Worm (Caenorhabditis elegans) whole organism, L4 larva: ENCODE data around the gene C47E8.1.

Experiments used
- F44E2.7 ChIP-seq: fragments of 200-800 bp; sonication (Bioruptor generic); IDR thresholded peaks from 2 replicates; pipeline ENCODE4 v2.1.2; 2022; ENCODE audit warnings: missing genetic modification characterization, missing compliant biosample characterization
- F49E8.2 ChIP-seq: sonication (generic microtip); optimal IDR thresholded peaks from 2 replicates; lab custom pipeline; 2016; ENCODE audit warnings: missing compliant biosample characterization, mild to moderate bottlenecking, missing genetic modification characterization, borderline replicate concordance
- T20F7.1 ChIP-seq: fragments of 200-800 bp; sonication (Bioruptor generic); optimal IDR thresholded peaks from 2 replicates; lab custom pipeline; 2018; ENCODE audit warnings: mild to moderate bottlenecking, missing genetic modification characterization, missing compliant biosample characterization
- Y105C5A.15 ChIP-seq: fragments of 200-800 bp; sonication (Bioruptor generic); IDR thresholded peaks from 2 replicates; pipeline ENCODE4 v1.3.6; 2022; ENCODE audit warnings: missing genetic modification characterization, missing compliant biosample characterization
- Y48G9A.11 ChIP-seq: fragments of 200-800 bp; sonication (Bioruptor generic); IDR thresholded peaks from 2 replicates; pipeline ENCODE4 v1.3.6; 2022; ENCODE audit warnings: missing genetic modification reagents, missing genetic modification characterization, missing compliant biosample characterization
- Y5F2A.4 ChIP-seq: fragments of 200-800 bp; sonication (Bioruptor generic); optimal IDR thresholded peaks from 2 replicates; lab custom pipeline; 2018; ENCODE audit warnings: mild to moderate bottlenecking, missing genetic modification characterization, missing compliant biosample characterization
- ZK546.5 ChIP-seq, 2 experiments: sonication (generic microtip); optimal IDR thresholded peaks; 2 replicates each; lab custom pipeline; 2017; ENCODE audit warnings: missing biosample characterization in 2 of 2, missing genetic modification characterization in 2 of 2
- ama-1 ChIP-seq: fragments of 150-350 bp; optimal IDR thresholded peaks from 2 replicates; lab custom pipeline; 2014; ENCODE audit warnings: inconsistent platforms, mixed read lengths
- attf-4 ChIP-seq: sonication (generic microtip); optimal IDR thresholded peaks from 3 replicates; lab custom pipeline; 2017; ENCODE audit warnings: missing biosample characterization, missing genetic modification characterization
- ceh-44 ChIP-seq: fragments of 200-800 bp; sonication (Bioruptor generic); IDR thresholded peaks from 2 replicates; pipeline ENCODE4 v1.3.6; 2022; ENCODE audit warnings: missing genetic modification reagents, missing genetic modification characterization, missing compliant biosample characterization
- ceh-82 ChIP-seq: sonication (generic microtip); optimal IDR thresholded peaks from 2 replicates; lab custom pipeline; 2017; ENCODE audit warnings: missing biosample characterization, missing genetic modification characterization
- ces-1 ChIP-seq: fragments of 150-350 bp; sonication (generic microtip); optimal IDR thresholded peaks from 4 replicates; lab custom pipeline; 2014; ENCODE audit warnings: missing biosample characterization, missing genetic modification reagents, missing genetic modification characterization
- ctbp-1 ChIP-seq: fragments of 200-800 bp; sonication (Bioruptor generic); IDR thresholded peaks from 2 replicates; pipeline ENCODE4 v1.3.6; 2022; ENCODE audit warnings: missing genetic modification reagents, missing genetic modification characterization, missing compliant biosample characterization
- daf-12 ChIP-seq: fragments of 150-350 bp; optimal IDR thresholded peaks from 2 replicates; lab custom pipeline; 2014; ENCODE audit warnings: missing biosample characterization, missing genetic modification reagents, missing genetic modification characterization
- daf-19 ChIP-seq: fragments of 200-800 bp; sonication (Bioruptor generic); conservative IDR thresholded peaks from 2 replicates; pipeline ENCODE4 v1.3.6; 2022; ENCODE audit warnings: missing genetic modification characterization, missing compliant biosample characterization
- dmd-6 ChIP-seq: fragments of 200-800 bp; sonication (Bioruptor generic); IDR thresholded peaks from 2 replicates; pipeline ENCODE4 v1.3.6; 2022; ENCODE audit warnings: missing genetic modification reagents, missing genetic modification characterization, missing compliant biosample characterization
- dmd-9 ChIP-seq: fragments of 200-800 bp; sonication (Bioruptor generic); IDR thresholded peaks from 2 replicates; pipeline ENCODE4 v1.3.6; 2022; ENCODE audit warnings: missing genetic modification reagents, missing genetic modification characterization, missing compliant biosample characterization
- dpl-1 ChIP-seq: fragments of 150-350 bp; optimal IDR thresholded peaks from 2 replicates; lab custom pipeline; 2014; ENCODE audit warnings: missing biosample characterization, missing genetic modification reagents, missing genetic modification characterization
- duxl-1 ChIP-seq: sonication (generic microtip); optimal IDR thresholded peaks from 2 replicates; lab custom pipeline; 2016; ENCODE audit warnings: mild to moderate bottlenecking, missing genetic modification characterization, moderate library complexity, missing compliant biosample characterization; ENCODE audit not compliant: poor library complexity
- dve-1 ChIP-seq: sonication (generic microtip); optimal IDR thresholded peaks from 2 replicates; lab custom pipeline; 2017; ENCODE audit warnings: antibody characterized with exemption, mild to moderate bottlenecking, missing genetic modification characterization, missing compliant biosample characterization; ENCODE audit not compliant: insufficient read depth
- egl-27 ChIP-seq: sonication (generic microtip); optimal IDR thresholded peaks from 3 replicates; lab custom pipeline; 2017; ENCODE audit warnings: missing biosample characterization, missing genetic modification reagents, missing genetic modification characterization
- fkh-10 ChIP-seq: fragments of 150-350 bp; optimal IDR thresholded peaks from 2 replicates; lab custom pipeline; 2014; ENCODE audit warnings: missing biosample characterization, missing genetic modification reagents, missing genetic modification characterization
- fos-1 ChIP-seq: fragments of 150-350 bp; optimal IDR thresholded peaks from 2 replicates; lab custom pipeline; 2014; ENCODE audit warnings: missing biosample characterization, missing genetic modification characterization
- hif-1 ChIP-seq, 2 experiments: sonication (generic microtip); optimal IDR thresholded peaks; 2 replicates each; lab custom pipeline; 2016 to 2017; ENCODE audit warnings: missing compliant biosample characterization in 2 of 2, missing genetic modification characterization in 2 of 2, missing genetic modification reagents in 2 of 2, missing genotype in 2 of 2, mild to moderate bottlenecking in 1 of 2
- hlh-11 ChIP-seq: fragments of 200-800 bp; sonication (Bioruptor generic); optimal IDR thresholded peaks from 2 replicates; lab custom pipeline; 2018; ENCODE audit warnings: mild to moderate bottlenecking, missing genetic modification characterization, missing compliant biosample characterization
- lin-1 ChIP-seq: fragments of 200-800 bp; sonication (Bioruptor generic); IDR thresholded peaks from 2 replicates; pipeline ENCODE4 v1.3.6; 2022; ENCODE audit warnings: missing genetic modification reagents, missing genetic modification characterization, missing compliant biosample characterization
- lin-38 ChIP-seq: fragments of 200-800 bp; sonication (Bioruptor generic); IDR thresholded peaks from 2 replicates; pipeline ENCODE4 v1.3.6; 2022; ENCODE audit warnings: missing genetic modification reagents, missing genetic modification characterization, missing compliant biosample characterization
- lsy-2 ChIP-seq, 2 experiments: fragments of 150-350 bp in 1 of 2; sonication (generic microtip) in 1 of 2; optimal IDR thresholded peaks; 2 replicates each; lab custom pipeline; 2014 to 2017; ENCODE audit warnings: missing biosample characterization in 2 of 2, missing genetic modification characterization in 2 of 2
- mdl-1 ChIP-seq, 2 experiments: fragments of 150-350 bp in 1 of 2; sonication (generic microtip) in 1 of 2; optimal IDR thresholded peaks; 2 replicates each; lab custom pipeline; 2014 to 2017; ENCODE audit warnings: missing biosample characterization in 2 of 2, missing genetic modification characterization in 2 of 2
- mdt-29 ChIP-seq: fragments of 200-800 bp; sonication (Bioruptor generic); IDR thresholded peaks from 2 replicates; pipeline ENCODE4 v1.3.6; 2022; ENCODE audit warnings: missing genetic modification reagents, missing genetic modification characterization, missing compliant biosample characterization
- mep-1 ChIP-seq: fragments of 150-350 bp; sonication (generic microtip); optimal IDR thresholded peaks from 3 replicates; lab custom pipeline; 2014; ENCODE audit warnings: missing biosample characterization, missing genetic modification characterization
- mes-2 ChIP-seq: sonication (generic microtip); optimal IDR thresholded peaks from 2 replicates; lab custom pipeline; 2016; ENCODE audit warnings: missing genotype, mild to moderate bottlenecking, missing genetic modification characterization, missing compliant biosample characterization; ENCODE audit not compliant: poor library complexity, severe bottlenecking
- nhr-10 ChIP-seq: fragments of 150-350 bp; optimal IDR thresholded peaks from 2 replicates; lab custom pipeline; 2014; ENCODE audit warnings: missing biosample characterization, missing genetic modification characterization
- nhr-237 ChIP-seq: sonication (generic microtip); optimal IDR thresholded peaks from 2 replicates; lab custom pipeline; 2017; ENCODE audit warnings: missing biosample characterization, missing genetic modification characterization
- nhr-25 ChIP-seq: sonication (generic microtip); optimal IDR thresholded peaks from 2 replicates; lab custom pipeline; 2017; ENCODE audit warnings: missing genetic modification characterization, mild to moderate bottlenecking, missing compliant biosample characterization, antibody characterized with exemption, moderate library complexity, borderline replicate concordance; ENCODE audit not compliant: insufficient read depth
- nhr-41 ChIP-seq: fragments of 200-800 bp; sonication (Bioruptor generic); IDR thresholded peaks from 2 replicates; pipeline ENCODE4 v1.3.6; 2022; ENCODE audit warnings: missing genetic modification reagents, missing genetic modification characterization, missing compliant biosample characterization
- nhr-6 ChIP-seq: fragments of 150-350 bp; optimal IDR thresholded peaks from 2 replicates; lab custom pipeline; 2014; ENCODE audit warnings: missing biosample characterization, missing genetic modification characterization
- nhr-77 ChIP-seq: fragments of 150-350 bp; optimal IDR thresholded peaks from 2 replicates; lab custom pipeline; 2014; ENCODE audit warnings: missing biosample characterization, missing genetic modification characterization
- php-3 ChIP-seq: fragments of 200-800 bp; sonication (Bioruptor generic); IDR thresholded peaks from 2 replicates; pipeline ENCODE4 v1.3.6; 2022; ENCODE audit warnings: missing genetic modification reagents, missing genetic modification characterization, missing compliant biosample characterization
- rbr-2 ChIP-seq: sonication (generic microtip); optimal IDR thresholded peaks from 2 replicates; lab custom pipeline; 2016; ENCODE audit warnings: missing genotype, missing genetic modification characterization, missing compliant biosample characterization
- sdz-12 ChIP-seq: fragments of 200-800 bp; sonication (Bioruptor generic); optimal IDR thresholded peaks from 2 replicates; lab custom pipeline; 2018; ENCODE audit warnings: mild to moderate bottlenecking, missing genetic modification characterization, missing compliant biosample characterization
- spr-3 ChIP-seq: fragments of 200-800 bp; sonication (Bioruptor generic); optimal IDR thresholded peaks from 2 replicates; lab custom pipeline; 2018; ENCODE audit warnings: mild to moderate bottlenecking, missing genetic modification characterization, missing compliant biosample characterization
- tag-97 ChIP-seq: fragments of 200-800 bp; sonication (Bioruptor generic); IDR thresholded peaks from 2 replicates; pipeline ENCODE4 v1.3.6; 2022; ENCODE audit warnings: missing genetic modification characterization, missing compliant biosample characterization
- unc-62 ChIP-seq, 3 experiments: fragments of 150-350 bp in 1 of 3; sonication (generic microtip); optimal IDR thresholded peaks in 2 of 3; peaks in 1 of 3; 1 replicate in 1 of 3; 2 replicates in 2 of 3; lab custom pipeline; 2014 to 2017; ENCODE audit warnings: missing biosample characterization in 3 of 3, missing genetic modification characterization in 3 of 3, missing genetic modification reagents in 3 of 3, missing genotype in 1 of 3
- vab-7 ChIP-seq: fragments of 200-800 bp; sonication (Bioruptor generic); IDR thresholded peaks from 2 replicates; pipeline ENCODE4 v1.3.6; 2022; ENCODE audit warnings: missing genetic modification reagents, missing genetic modification characterization, missing compliant biosample characterization
- zag-1 ChIP-seq: fragments of 150-350 bp; optimal IDR thresholded peaks from 2 replicates; lab custom pipeline; 2014; ENCODE audit warnings: missing biosample characterization, missing genetic modification characterization
- ztf-11 ChIP-seq: fragments of 150-350 bp; optimal IDR thresholded peaks from 2 replicates; lab custom pipeline; 2014; ENCODE audit warnings: missing biosample characterization, missing genetic modification characterization

The C47E8.1 gene

DNA sequence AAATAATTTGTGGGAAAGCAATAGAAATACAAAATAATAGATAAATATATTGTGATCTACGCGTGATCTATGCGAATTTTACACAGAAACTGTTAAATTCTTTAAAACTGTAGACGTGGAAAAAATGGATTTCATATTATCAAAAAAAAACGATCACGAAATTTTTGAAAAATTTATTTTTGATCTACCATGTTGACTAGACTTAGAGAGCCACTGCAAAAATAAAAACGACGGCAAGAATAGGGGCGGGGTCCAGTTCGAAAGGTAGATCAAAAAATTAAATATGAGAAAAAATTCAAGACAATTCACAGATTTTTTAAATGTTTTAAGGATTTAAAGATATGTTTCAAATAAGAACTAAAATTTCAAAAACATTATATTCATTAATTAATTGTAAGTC is 27.8 kb upstream of the C47E8.1 start:
- no peak for TF ChIP-seq daf-12 (tag; lab: Kevin White, UChicago)
- TF ChIP-seq tag-97 (GFP tag; lab: Robert Waterston, UW), result no peak
- no peak for TF ChIP-seq nhr-10 (tag; lab: Kevin White, UChicago)
- no peak for TF ChIP-seq ctbp-1 (GFP tag; lab: Robert Waterston, UW)
- TF ChIP-seq Y105C5A.15 (GFP tag; lab: Robert Waterston, UW), result no peak
- no peak for TF ChIP-seq ceh-82 (tag; lab: Kevin White, UChicago)
- no peak for TF ChIP-seq lin-1 (GFP tag; lab: Robert Waterston, UW)
- no peak for TF ChIP-seq duxl-1
- no peak for TF ChIP-seq ZK546.5 (tag; optimal IDR thresholded peaks at IDR 0.05; lab: Kevin White, UChicago)
- no peak for TF ChIP-seq fos-1 (tag; lab: Kevin White, UChicago)
- TF ChIP-seq rbr-2 (tag; lab: Kevin White, UChicago), result no peak
- TF ChIP-seq attf-4 (tag; lab: Kevin White, UChicago), result no peak
- TF ChIP-seq nhr-41 (GFP tag; lab: Robert Waterston, UW), result no peak
- no peak for TF ChIP-seq F49E8.2 (tag; lab: Kevin White, UChicago)
- no peak for TF ChIP-seq ces-1 (GFP tag; lab: Kevin White, UChicago)
- TF ChIP-seq Y48G9A.11 (GFP tag; lab: Robert Waterston, UW), result no peak
- TF ChIP-seq hif-1 (tag; optimal IDR thresholded peaks at IDR 0.05; lab: Kevin White, UChicago), result no peak
- TF ChIP-seq F44E2.7 (GFP tag; lab: Robert Waterston, UW), result no peak
- no peak for TF ChIP-seq nhr-25 (tag; lab: Kevin White, UChicago)

DNA sequence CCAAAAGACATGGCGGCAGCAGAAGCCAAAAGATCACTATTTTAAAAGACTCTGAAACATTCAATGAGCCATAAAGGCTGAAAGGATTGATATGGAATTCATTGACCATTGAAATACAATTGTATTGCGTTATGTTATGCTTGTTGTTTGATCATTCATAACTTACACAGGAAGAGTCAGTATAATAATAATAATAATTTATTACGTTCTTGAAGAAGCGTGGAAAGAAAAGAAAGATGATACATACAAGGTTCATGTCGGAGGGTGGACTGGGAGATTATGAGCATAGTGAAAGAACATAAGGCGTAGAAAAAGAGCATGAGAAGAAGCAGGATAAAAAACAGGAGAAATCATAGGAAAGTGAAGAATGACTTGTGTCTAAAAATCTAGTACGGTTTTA is 25.8 kb upstream of the C47E8.1 start, which contains the start of gene F43D2.7:
F43D2.7 (minus strand) TSS at position 101 of the 400 bp plus-strand sequence.
- TF ChIP-seq mdl-1 (tag; optimal IDR thresholded peaks at IDR 0.05; lab: Kevin White, UChicago) (no peak), lsy-2 (tag; optimal IDR thresholded peaks at IDR 0.05; lab: Kevin White, UChicago) (no peak), sdz-12 (GFP tag; lab: Kevin White, UChicago) (no peak), T20F7.1 (no peak), hif-1 (tag; optimal IDR thresholded peaks at IDR 0.05; lab: Kevin White, UChicago) (no peak), fkh-10 (GFP tag; lab: Kevin White, UChicago) (no peak), ztf-11 (tag; lab: Kevin White, UChicago) (no peak), ama-1 (lab: Kevin White, UChicago) (no peak), mdt-29 (no peak), dve-1 (tag; lab: Kevin White, UChicago) (no peak), mes-2 (tag; lab: Kevin White, UChicago) (no peak), unc-62 (GFP tag; optimal IDR thresholded peaks at IDR 0.05 in 1 of 2; lab: Kevin White, UChicago) (no peak), unc-62 (tag; optimal IDR thresholded peaks at IDR 0.05; lab: Kevin White, UChicago) (no peak), F49E8.2 (tag; lab: Kevin White, UChicago) (no peak), egl-27 (tag; lab: Kevin White, UChicago) (no peak), nhr-237 (tag; lab: Kevin White, UChicago) (no peak), daf-19 (GFP tag; lab: Robert Waterston, UW) (no peak), lin-38 (GFP tag; lab: Robert Waterston, UW) (no peak), mep-1 (tag; lab: Kevin White, UChicago) (no peak)

DNA sequence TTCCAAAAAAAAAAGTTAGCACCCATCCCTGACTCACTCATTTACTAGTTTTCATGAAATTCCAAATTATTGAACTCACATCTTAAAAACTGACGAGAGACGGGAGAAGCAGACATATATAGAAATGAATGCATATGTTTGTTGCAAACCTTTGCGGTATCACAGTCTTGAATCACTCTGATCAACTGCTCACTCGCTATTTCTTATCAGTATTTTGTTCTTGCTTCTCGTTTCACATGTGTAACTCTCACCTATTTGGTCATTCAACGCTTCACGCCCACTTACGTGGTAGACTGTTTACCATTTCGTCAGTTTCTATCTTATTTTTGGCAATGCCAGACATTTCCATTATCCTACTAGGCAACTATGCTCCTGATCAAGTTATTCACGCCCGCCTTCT is 25.1 kb upstream of the C47E8.1 start, which contains the start of gene C54G10.1:
C54G10.1 (plus strand) TSS at position 333 of the 400 bp plus-strand sequence.
- TF ChIP-seq Y5F2A.4 (GFP tag; lab: Kevin White, UChicago) (no peak), dpl-1 (GFP tag; lab: Kevin White, UChicago) (no peak), lsy-2 (tag; optimal IDR thresholded peaks at IDR 0.05; lab: Kevin White, UChicago) (no peak), hlh-11 (peak; percentile 78), dve-1 (tag; lab: Kevin White, UChicago) (peak; percentile 47), nhr-6 (tag; lab: Kevin White, UChicago) (peak; percentile 38), unc-62 (GFP tag; optimal IDR thresholded peaks at IDR 0.05 in 1 of 2; lab: Kevin White, UChicago) (peak in 1 of 2 experiments; percentile 33), unc-62 (tag; optimal IDR thresholded peaks at IDR 0.05; lab: Kevin White, UChicago) (no peak), nhr-77 (peak; percentile 48), vab-7 (no peak), spr-3 (no peak), ZK546.5 (tag; optimal IDR thresholded peaks at IDR 0.05; lab: Kevin White, UChicago) (no peak), php-3 (GFP tag; lab: Robert Waterston, UW) (no peak), dmd-9 (no peak), ceh-44 (no peak), dmd-6 (GFP tag; lab: Robert Waterston, UW) (peak; percentile 66), zag-1 (tag; lab: Kevin White, UChicago) (no peak), mes-2 (tag; lab: Kevin White, UChicago) (peak; percentile 6)
